Worm (Caenorhabditis elegans): Measurements from ENCODE around the gene sru-6.
A peak's percentile ranks its signal among the peaks of the same experiment; 100 is the strongest.

sru-6 gene

DNA sequence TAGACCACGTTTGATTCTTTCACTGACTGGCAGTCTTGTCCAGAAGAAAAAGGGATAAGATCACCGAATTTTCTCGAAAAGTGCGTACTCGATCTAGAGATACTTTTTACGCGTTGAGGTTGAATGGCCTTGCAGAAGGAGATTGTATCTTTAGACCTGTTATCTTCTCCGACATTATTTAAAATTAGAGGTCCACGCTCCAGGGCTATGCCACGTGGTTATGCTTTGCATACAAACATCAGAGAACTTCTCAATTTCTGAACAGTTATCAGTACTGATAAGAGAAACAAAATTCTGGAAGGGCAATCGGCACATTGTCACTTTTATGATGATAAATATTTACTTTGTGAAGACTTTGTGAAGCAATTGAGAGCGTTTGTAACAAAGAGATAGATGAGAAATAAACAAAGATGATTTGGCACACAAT lies 48.3 kb upstream of the sru-6 start (continued):
- TF ChIP-seq nfyb-1 (GFP tag; IDR thresholded peaks at IDR 0.05) (peak; percentile 61), die-1 (tag; optimal IDR thresholded peaks at IDR 0.05) (peak; percentile 34), nhr-179 (tag; optimal IDR thresholded peaks at IDR 0.05) (no peak), attf-5 (GFP tag; optimal IDR thresholded peaks at IDR 0.05) (peak; percentile 39), C06A6.2 (GFP tag; conservative IDR thresholded peaks at IDR 0.05) (peak; percentile 38; the same call in 1 of the 2 replicates), lin-26 (GFP tag; IDR thresholded peaks at IDR 0.05) (0 out of 2 replicates have a peak, but pooled peaks have one; percentile 20), zfh-2 (GFP tag; conservative IDR thresholded peaks at IDR 0.05) (no peak), snpc-4 (GFP tag; optimal IDR thresholded peaks at IDR 0.05) (no peak), snpc-4 (tag; optimal IDR thresholded peaks at IDR 0.05) (peak; percentile 18 to 83 (median 55)), F22D6.2 (tag; optimal IDR thresholded peaks at IDR 0.05) (peak; percentile 48), pha-4 (tag; optimal IDR thresholded peaks at IDR 0.05) (peak; percentile 84), lin-40 (tag; optimal IDR thresholded peaks at IDR 0.05) (peak; percentile 72), ama-1 (optimal IDR thresholded peaks at IDR 0.05) (peak; percentile 6), ama-1 (GFP tag; optimal IDR thresholded peaks at IDR 0.05) (no peak), somi-1 (GFP tag; optimal IDR thresholded peaks at IDR 0.05) (peak; percentile 63), lin-54 (GFP tag; optimal IDR thresholded peaks at IDR 0.05) (peak; percentile 36), let-607 (tag; optimal IDR thresholded peaks at IDR 0.05) (peak; percentile 64 to 86), Y79H2A.3 (GFP tag; conservative IDR thresholded peaks at IDR 0.05) (no peak), Y56A3A.18 (GFP tag; IDR thresholded peaks at IDR 0.05) (no peak), cebp-1 (GFP tag; IDR thresholded peaks at IDR 0.05) (no peak), cebp-1 (tag; optimal IDR thresholded peaks at IDR 0.05) (peak; percentile 57), K12H6.12 (tag; optimal IDR thresholded peaks at IDR 0.05) (no peak), madf-10 (tag; optimal IDR thresholded peaks at IDR 0.05) (peak; percentile 35), cebp-2 (GFP tag; IDR thresholded peaks at IDR 0.05) (0 out of 2 replicates have a peak, but pooled peaks have one; percentile 11), snpc-3.4 (tag; optimal IDR thresholded peaks at IDR 0.05) (peak; percentile 30)

DNA sequence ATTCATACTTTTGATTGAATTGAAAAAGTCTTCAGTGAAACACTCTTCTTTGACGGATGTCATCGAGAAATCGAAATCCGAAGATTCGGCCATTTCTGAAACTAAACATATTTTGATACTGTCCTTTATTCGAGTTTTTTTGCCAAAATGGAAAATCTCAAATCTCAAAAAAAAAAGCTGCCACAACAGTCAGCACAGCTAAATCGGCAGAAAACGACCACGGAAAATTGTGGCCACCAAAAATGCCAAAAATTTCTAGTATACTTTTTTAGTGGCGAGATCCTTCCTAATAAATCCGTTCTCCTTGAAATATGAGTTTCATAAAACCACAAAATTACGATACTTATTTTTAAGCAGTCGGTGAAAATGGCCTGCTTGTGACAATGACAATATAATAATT lies 46.5 kb upstream of the sru-6 start, which contains the start of gene F38E11.9:
Gene F38E11.9 (minus strand): TSS at position 101 of the 400 bp plus-strand sequence.
- TF ChIP-seq F57C9.4 (tag; optimal IDR thresholded peaks at IDR 0.05) = no peak
- TF ChIP-seq let-526 (GFP tag; IDR thresholded peaks at IDR 0.05) = no peak
- no peak for TF ChIP-seq F49E8.2 (tag; optimal IDR thresholded peaks at IDR 0.05; ENCODE audit: insufficient read depth)
- no peak for TF ChIP-seq Y53F4B.3 (GFP tag; IDR thresholded peaks at IDR 0.05)

- no peak for TF ChIP-seq sdz-38 (tag; optimal IDR thresholded peaks at IDR 0.05)
- no peak for TF ChIP-seq cebp-1 (GFP tag; IDR thresholded peaks at IDR 0.05)
- peak; percentile 85 for TF ChIP-seq cebp-1 (tag; optimal IDR thresholded peaks at IDR 0.05)
- no peak for TF ChIP-seq nhr-27 (tag; optimal IDR thresholded peaks at IDR 0.05)
- peak; percentile 56; the same call in 1 of the 2 replicates for TF ChIP-seq B0019.2 (GFP tag; conservative IDR thresholded peaks at IDR 0.05)
- peak; percentile 76 for TF ChIP-seq lir-1 (GFP tag; conservative IDR thresholded peaks at IDR 0.05)
- TF ChIP-seq nfya-1 (tag; optimal IDR thresholded peaks at IDR 0.05; ENCODE audit: borderline replicate concordance, insufficient read depth) = no peak
- TF ChIP-seq Y56A3A.18 (GFP tag; IDR thresholded peaks at IDR 0.05) = 0 out of 2 replicates have a peak, but pooled peaks have one; percentile 63
- TF ChIP-seq fkh-3 (tag; optimal IDR thresholded peaks at IDR 0.05) = no peak
- no peak for TF ChIP-seq zim-3 (tag; optimal IDR thresholded peaks at IDR 0.05)
- peak; percentile 74 for TF ChIP-seq lsl-1 (GFP tag; optimal IDR thresholded peaks at IDR 0.05)
- TF ChIP-seq K12H6.12 (tag; optimal IDR thresholded peaks at IDR 0.05) = peak; percentile 83
- TF ChIP-seq ekl-4 (GFP tag; IDR thresholded peaks at IDR 0.05) = peak; percentile 91
- 0 out of 2 replicates have a peak, but pooled peaks have one; percentile 66 for TF ChIP-seq ztf-28 (GFP tag; IDR thresholded peaks at IDR 0.05)
- peak; percentile 85 for TF ChIP-seq nhr-80 (tag; optimal IDR thresholded peaks at IDR 0.05)
- TF ChIP-seq aptf-2 (GFP tag; conservative IDR thresholded peaks at IDR 0.05) = peak; percentile 33; the same call in 1 of the 2 replicates
- peak; percentile 77; the same call in 1 of the 2 replicates for TF ChIP-seq Y67H2A.10 (GFP tag; conservative IDR thresholded peaks at IDR 0.05)
- 0 out of 2 replicates have a peak, but pooled peaks have one; percentile 14 for TF ChIP-seq ceh-58 (GFP tag; IDR thresholded peaks at IDR 0.05)
- TF ChIP-seq snpc-1.1 (tag; optimal IDR thresholded peaks at IDR 0.05; ENCODE audit: insufficient read depth) = peak; percentile 97
- TF ChIP-seq Y53G8AR.9 (GFP tag; conservative IDR thresholded peaks at IDR 0.05) = peak; percentile 79
Measured at ce11 chrIV:9444417-9445026, 45.9 kb upstream of the sru-6 start.

All from whole organism, young adult.